Fruit fly (Drosophila melanogaster) whole organism, embryonic: ENCODE results near the gene CG16984.

Experiments used
- Aef1 ChIP-seq: fragments of 200-800 bp; sonication (Bioruptor generic); IDR thresholded peaks from 3 replicates; pipeline ENCODE4 v1.3.6; 2022; ENCODE audit warnings: missing biosample characterization, missing genetic modification characterization
- Antp ChIP-seq: fragments of 200-800 bp; sonication (Bioruptor generic); optimal IDR thresholded peaks from 3 replicates; lab custom pipeline; 2016; ENCODE audit warnings: missing biosample characterization, missing genetic modification characterization
- CG10654 ChIP-seq: fragments of 200-800 bp; sonication (Bioruptor generic); optimal IDR thresholded peaks from 2 replicates; lab custom pipeline; 2016; ENCODE audit warnings: missing biosample characterization, missing genetic modification characterization
- CG12071 ChIP-seq: fragments of 200-800 bp; sonication (Bioruptor generic); optimal IDR thresholded peaks from 3 replicates; lab custom pipeline; 2018; ENCODE audit warnings: missing biosample characterization, mild to moderate bottlenecking, missing genetic modification characterization
- CG1233 ChIP-seq: fragments of 200-800 bp; sonication (Bioruptor generic); optimal IDR thresholded peaks from 4 replicates; lab custom pipeline; 2018; ENCODE audit warnings: missing biosample characterization, mild to moderate bottlenecking, missing genetic modification characterization
- CG13287 ChIP-seq: fragments of 200-800 bp; sonication (Bioruptor generic); IDR thresholded peaks from 2 replicates; pipeline ENCODE4 v1.3.6; 2022; ENCODE audit warnings: missing biosample characterization, missing genetic modification characterization; ENCODE audit not compliant: partially characterized antibody
- CG13624 ChIP-seq: fragments of 200-800 bp; sonication (Bioruptor generic); optimal IDR thresholded peaks from 2 replicates; lab custom pipeline; 2016; ENCODE audit warnings: missing biosample characterization, missing genetic modification characterization
- CG14014 ChIP-seq: fragments of 200-800 bp; sonication (Bioruptor generic); IDR thresholded peaks from 2 replicates; pipeline ENCODE4 v1.3.6; 2022; ENCODE audit warnings: missing biosample characterization, missing genetic modification characterization
- CG14441 ChIP-seq: fragments of 200-800 bp; sonication (Bioruptor generic); IDR thresholded peaks from 2 replicates; pipeline ENCODE4 v1.3.6; 2022; ENCODE audit warnings: missing biosample characterization, missing genetic modification characterization
- CG15479 ChIP-seq: fragments of 200-800 bp; sonication (Bioruptor generic); optimal IDR thresholded peaks from 3 replicates; lab custom pipeline; 2019; ENCODE audit warnings: missing biosample characterization, mild to moderate bottlenecking, missing genetic modification characterization, moderate library complexity
- CG17328 ChIP-seq: fragments of 200-800 bp; sonication (Bioruptor generic); IDR thresholded peaks from 2 replicates; pipeline ENCODE4 v1.3.6; 2022; ENCODE audit warnings: missing biosample characterization, missing genetic modification characterization
- CG17359 ChIP-seq: fragments of 200-800 bp; sonication (Bioruptor generic); optimal IDR thresholded peaks from 3 replicates; lab custom pipeline; 2018; ENCODE audit warnings: missing biosample characterization, mild to moderate bottlenecking, missing genetic modification characterization, moderate library complexity
- CG17802 ChIP-seq: fragments of 200-800 bp; sonication (Bioruptor generic); optimal IDR thresholded peaks from 2 replicates; lab custom pipeline; 2018; ENCODE audit warnings: missing biosample characterization, mild to moderate bottlenecking, missing genetic modification characterization, moderate library complexity
- CG17829 ChIP-seq: fragments of 200-800 bp; optimal IDR thresholded peaks from 2 replicates; lab custom pipeline; 2019; ENCODE audit warnings: missing biosample characterization, mild to moderate bottlenecking, missing genetic modification characterization, moderate library complexity
- CG31224 ChIP-seq: fragments of 200-800 bp; sonication (Bioruptor generic); IDR thresholded peaks from 2 replicates; pipeline ENCODE4 v1.3.6; 2022; ENCODE audit warnings: missing biosample characterization, missing genetic modification characterization
- CG31388 ChIP-seq: fragments of 200-800 bp; sonication (Bioruptor generic); optimal IDR thresholded peaks from 2 replicates; lab custom pipeline; 2016; ENCODE audit warnings: missing biosample characterization, missing genetic modification characterization
- CG32767 ChIP-seq: fragments of 200-800 bp; sonication (Bioruptor generic); IDR thresholded peaks from 2 replicates; pipeline ENCODE4 v1.3.6; 2022; ENCODE audit warnings: missing biosample characterization, missing genetic modification characterization
- CG34422 ChIP-seq: fragments of 200-800 bp; sonication (Bioruptor generic); IDR thresholded peaks from 3 replicates; pipeline ENCODE4 v1.3.6; 2022; ENCODE audit warnings: missing biosample characterization, missing genetic modification characterization
- CG4707 ChIP-seq: fragments of 200-800 bp; sonication (Bioruptor generic); optimal IDR thresholded peaks from 2 replicates; lab custom pipeline; 2018; ENCODE audit warnings: missing biosample characterization, mild to moderate bottlenecking, missing genetic modification characterization, moderate library complexity
- CG5953 ChIP-seq: fragments of 200-800 bp; sonication (Bioruptor generic); IDR thresholded peaks from 2 replicates; pipeline ENCODE4 v1.3.6; 2022; ENCODE audit warnings: missing biosample characterization, missing genetic modification characterization
- CG7786 ChIP-seq: fragments of 200-800 bp; sonication (Bioruptor generic); optimal IDR thresholded peaks from 2 replicates; lab custom pipeline; 2016; ENCODE audit warnings: missing biosample characterization, missing genetic modification characterization
- CG8924 ChIP-seq: fragments of 200-800 bp; optimal IDR thresholded peaks from 3 replicates; lab custom pipeline; 2019; ENCODE audit warnings: missing biosample characterization, mild to moderate bottlenecking, missing genetic modification characterization, moderate library complexity
- CTCF ChIP-seq: fragments of 200-800 bp; sonication (Bioruptor generic); optimal IDR thresholded peaks from 2 replicates; lab custom pipeline; 2017; ENCODE audit warnings: missing biosample characterization, mild to moderate bottlenecking, missing genetic modification characterization, moderate library complexity
- Dbx ChIP-seq: fragments of 200-800 bp; sonication (Bioruptor generic); IDR thresholded peaks from 3 replicates; pipeline ENCODE4 v1.3.6; 2022; ENCODE audit warnings: missing biosample characterization, missing genetic modification characterization
- Dfd ChIP-seq, 2 experiments: fragments of >200 bp; optimal IDR thresholded peaks; 2 replicates each; lab custom pipeline; 2017; ENCODE audit warnings: missing biosample characterization in 2 of 2, missing genetic modification characterization in 2 of 2
- GATAe ChIP-seq: fragments of 200-800 bp; sonication (Bioruptor generic); conservative IDR thresholded peaks from 2 replicates; pipeline ENCODE4 v1.3.6; 2022; ENCODE audit warnings: missing biosample characterization, missing genetic modification characterization
- HLH4C ChIP-seq: fragments of 200-800 bp; sonication (Bioruptor generic); IDR thresholded peaks from 3 replicates; pipeline ENCODE4 v1.3.6; 2022; ENCODE audit warnings: missing biosample characterization, missing genetic modification characterization; ENCODE audit not compliant: partially characterized antibody
- Hmx ChIP-seq: fragments of 200-800 bp; sonication (Bioruptor generic); optimal IDR thresholded peaks from 2 replicates; lab custom pipeline; 2016; ENCODE audit warnings: missing biosample characterization, missing genetic modification characterization
- Hr78 ChIP-seq, 2 experiments: fragments of 200-800 bp in 1 of 2; fragments of >200 bp in 1 of 2; sonication (Bioruptor generic) in 1 of 2; optimal IDR thresholded peaks; 2 replicates each; lab custom pipeline; 2017 to 2019; ENCODE audit warnings: missing biosample characterization in 2 of 2, missing genetic modification characterization in 2 of 2, mild to moderate bottlenecking in 1 of 2, moderate library complexity in 1 of 2
- NC2β ChIP-seq: fragments of 200-800 bp; sonication (Bioruptor generic); optimal IDR thresholded peaks from 2 replicates; lab custom pipeline; 2016; ENCODE audit warnings: missing biosample characterization, missing genetic modification characterization
- TFAM ChIP-seq: fragments of 200-800 bp; sonication (Bioruptor generic); optimal IDR thresholded peaks from 2 replicates; lab custom pipeline; 2017; ENCODE audit warnings: missing biosample characterization, missing genetic modification characterization, inconsistent platforms
- az2 ChIP-seq: fragments of 200-800 bp; sonication (Bioruptor generic); optimal IDR thresholded peaks from 3 replicates; lab custom pipeline; 2016; ENCODE audit warnings: missing biosample characterization, missing genetic modification characterization
- br ChIP-seq: fragments of >200 bp; optimal IDR thresholded peaks from 2 replicates; lab custom pipeline; 2017
- dati ChIP-seq: fragments of 200-800 bp; sonication (Bioruptor generic); IDR thresholded peaks from 2 replicates; pipeline ENCODE4 v1.3.6; 2022; ENCODE audit warnings: missing biosample characterization, missing genetic modification characterization
- dmrt11E ChIP-seq: fragments of 200-800 bp; sonication (Bioruptor generic); optimal IDR thresholded peaks from 3 replicates; lab custom pipeline; 2018; ENCODE audit warnings: missing biosample characterization, mild to moderate bottlenecking, missing genetic modification characterization, moderate library complexity
- ftz-f1 ChIP-seq: fragments of 200-800 bp; sonication (Bioruptor generic); optimal IDR thresholded peaks from 2 replicates; lab custom pipeline; 2016; ENCODE audit warnings: missing biosample characterization, missing genetic modification characterization
- grau ChIP-seq: fragments of 200-800 bp; optimal IDR thresholded peaks from 3 replicates; lab custom pipeline; 2019; ENCODE audit warnings: missing biosample characterization, mild to moderate bottlenecking, missing genetic modification characterization, moderate library complexity
- grn ChIP-seq: fragments of 200-800 bp; sonication (Bioruptor generic); optimal IDR thresholded peaks from 3 replicates; lab custom pipeline; 2017; ENCODE audit warnings: missing biosample characterization, missing genetic modification characterization
- gsb ChIP-seq: fragments of 200-800 bp; sonication (Bioruptor generic); IDR thresholded peaks from 2 replicates; pipeline ENCODE4 v1.3.6; 2022; ENCODE audit warnings: missing biosample characterization, missing genetic modification characterization
- h ChIP-seq: fragments of >200 bp; optimal IDR thresholded peaks from 2 replicates; lab custom pipeline; 2017
- hth ChIP-seq: fragments of >200 bp; optimal IDR thresholded peaks from 2 replicates; lab custom pipeline; 2017; ENCODE audit warnings: inconsistent platforms
- kah ChIP-seq: fragments of 200-800 bp; sonication (Bioruptor generic); optimal IDR thresholded peaks from 2 replicates; lab custom pipeline; 2018; ENCODE audit warnings: missing biosample characterization, mild to moderate bottlenecking, missing genetic modification characterization
- luna ChIP-seq: fragments of 200-800 bp; sonication (Bioruptor generic); optimal IDR thresholded peaks from 2 replicates; lab custom pipeline; 2016; ENCODE audit warnings: missing biosample characterization, missing genetic modification characterization
- pita ChIP-seq: fragments of 200-800 bp; sonication (Bioruptor generic); optimal IDR thresholded peaks from 2 replicates; lab custom pipeline; 2017; ENCODE audit warnings: missing biosample characterization, mild to moderate bottlenecking, missing genetic modification characterization
- pzg ChIP-seq: fragments of 200-800 bp; sonication (Bioruptor generic); optimal IDR thresholded peaks from 3 replicates; lab custom pipeline; 2018; ENCODE audit warnings: missing biosample characterization, mild to moderate bottlenecking, missing genetic modification characterization, moderate library complexity
- ranshi ChIP-seq: fragments of 200-800 bp; sonication (Bioruptor generic); IDR thresholded peaks from 2 replicates; pipeline ENCODE4 v1.3.6; 2022; ENCODE audit warnings: missing biosample characterization, missing genetic modification characterization
- repo ChIP-seq: fragments of 200-800 bp; sonication (Bioruptor generic); optimal IDR thresholded peaks from 2 replicates; lab custom pipeline; 2016; ENCODE audit warnings: missing biosample characterization, missing genetic modification characterization
- rib ChIP-seq: fragments of 200-800 bp; sonication (Bioruptor generic); IDR thresholded peaks from 2 replicates; pipeline ENCODE4 v1.3.6; 2022; ENCODE audit warnings: missing biosample characterization, missing genetic modification characterization
- ro ChIP-seq: fragments of 200-800 bp; sonication (Bioruptor generic); IDR thresholded peaks from 2 replicates; pipeline ENCODE4 v1.3.6; 2022; ENCODE audit warnings: missing biosample characterization, missing genetic modification characterization
- sens ChIP-seq: fragments of 200-800 bp; sonication (Bioruptor generic); peaks from one replicate; lab custom pipeline; 2016; ENCODE audit warnings: missing biosample characterization, missing genetic modification characterization
- sens-2 ChIP-seq: fragments of 200-800 bp; sonication (Bioruptor generic); IDR thresholded peaks from 2 replicates; pipeline ENCODE4 v1.3.6; 2022; ENCODE audit warnings: missing biosample characterization, missing genetic modification characterization
- so ChIP-seq: fragments of 200-800 bp; sonication (Bioruptor generic); IDR thresholded peaks from 3 replicates; pipeline ENCODE4 v1.3.6; 2022; ENCODE audit warnings: missing biosample characterization, missing genetic modification characterization
- tin ChIP-seq: fragments of 200-800 bp; sonication (Bioruptor generic); optimal IDR thresholded peaks from 3 replicates; lab custom pipeline; 2016; ENCODE audit warnings: missing biosample characterization, missing genetic modification characterization
- trem ChIP-seq: fragments of 200-800 bp; optimal IDR thresholded peaks from 3 replicates; lab custom pipeline; 2019; ENCODE audit warnings: missing biosample characterization, mild to moderate bottlenecking, missing genetic modification characterization, moderate library complexity

CG16984 gene

dm6 chr3L:2570269-2570723 lies 25.3 kb upstream of the CG16984 start (continued):
- TF ChIP-seq CG4707 (GFP tag; lab: Kevin White, UChicago): peak; percentile 10
- no peak for TF ChIP-seq NC2β
- 0 out of 2 replicates have a peak, but pooled peaks have one; percentile 52 for TF ChIP-seq CG32767
- peak; percentile 59 for TF ChIP-seq CG12071 (GFP tag; lab: Kevin White, UChicago)
- no peak for TF ChIP-seq CG13624 (GFP tag; lab: Kevin White, UChicago)
- TF ChIP-seq Aef1 (GFP tag; lab: Robert Waterston, UW): 0 out of 3 replicates have a peak, but pooled peaks have one; percentile 13
- no peak for TF ChIP-seq HLH4C
- no peak for TF ChIP-seq CG17328 (GFP tag; lab: Robert Waterston, UW)
- TF ChIP-seq CG15479: no peak
- no peak for TF ChIP-seq CG17802 (tag; lab: Kevin White, UChicago)
- no peak for TF ChIP-seq Antp
- TF ChIP-seq CG7786 (GFP tag; lab: Kevin White, UChicago): no peak
- TF ChIP-seq tin (GFP tag; lab: Kevin White, UChicago): no peak
- TF ChIP-seq CG10654 (GFP tag; lab: Kevin White, UChicago): peak; percentile 9
- no peak for TF ChIP-seq br
- TF ChIP-seq Dbx: no peak
- TF ChIP-seq grn (GFP tag; lab: Kevin White, UChicago): peak; percentile 29
- TF ChIP-seq sens: peak; percentile 86
- TF ChIP-seq hth (lab: Kevin White, UChicago): no peak
- TF ChIP-seq kah (GFP tag; lab: Kevin White, UChicago): no peak
- no peak for TF ChIP-seq ftz-f1 (GFP tag; lab: Kevin White, UChicago)
- TF ChIP-seq CTCF (GFP tag; lab: Kevin White, UChicago): no peak
- peak; percentile 56 for TF ChIP-seq grau (tag; lab: Kevin White, UChicago)
- TF ChIP-seq dmrt11E (tag; lab: Kevin White, UChicago): no peak
- no peak for TF ChIP-seq CG13287 (GFP tag; lab: Robert Waterston, UW)
- peak; percentile 44 for TF ChIP-seq CG8924 (tag; lab: Kevin White, UChicago)
- TF ChIP-seq Hmx (GFP tag; lab: Kevin White, UChicago): no peak
- TF ChIP-seq Dfd (GFP tag; optimal IDR thresholded peaks at IDR 0.05; lab: Kevin White, UChicago): no peak
- no peak for TF ChIP-seq pita (GFP tag; lab: Kevin White, UChicago)
- 0 out of 3 replicates have a peak, but pooled peaks have one; percentile 19 for TF ChIP-seq CG34422
- peak; percentile 13; the same call in 1 of the 2 replicates for TF ChIP-seq CG14441 (GFP tag; lab: Robert Waterston, UW)
- no peak for TF ChIP-seq CG1233 (GFP tag; lab: Kevin White, UChicago)
- TF ChIP-seq sens-2 (GFP tag; lab: Robert Waterston, UW): no peak
- TF ChIP-seq luna (GFP tag; lab: Kevin White, UChicago): no peak
- TF ChIP-seq CG31224 (GFP tag; lab: Robert Waterston, UW): no peak
- TF ChIP-seq CG14014 (GFP tag; lab: Robert Waterston, UW): no peak; the same call in 1 of the 2 replicates
- TF ChIP-seq dati: no peak
- no peak for TF ChIP-seq ranshi
- TF ChIP-seq gsb (GFP tag; lab: Robert Waterston, UW): no peak
- TF ChIP-seq CG5953 (GFP tag; lab: Robert Waterston, UW): no peak
- no peak for TF ChIP-seq pzg (GFP tag; lab: Kevin White, UChicago)
- peak; percentile 55; the same call in 1 of the 3 replicates for TF ChIP-seq so (GFP tag; lab: Robert Waterston, UW)
- TF ChIP-seq TFAM: no peak
- no peak for TF ChIP-seq repo
- TF ChIP-seq CG17359 (tag; lab: Kevin White, UChicago): peak; percentile 71
- TF ChIP-seq GATAe (GFP tag; lab: Robert Waterston, UW): no peak
- peak; percentile 44 for TF ChIP-seq CG17829 (tag; lab: Kevin White, UChicago)
- TF ChIP-seq trem: peak; percentile 25
- TF ChIP-seq ro (GFP tag; lab: Robert Waterston, UW): no peak
- peak; percentile 45 for TF ChIP-seq az2 (GFP tag; lab: Kevin White, UChicago)
- no peak for TF ChIP-seq Hr78 (GFP tag; optimal IDR thresholded peaks at IDR 0.05; lab: Kevin White, UChicago)
- TF ChIP-seq rib (GFP tag; lab: Robert Waterston, UW): no peak
- no peak for TF ChIP-seq CG31388
- TF ChIP-seq h (lab: Kevin White, UChicago): no peak
